Worm (Caenorhabditis elegans) whole organism, L4 larva: ENCODE results near the gene inf-1.

ENCODE experiments used
- D1046.2 ChIP-seq: fragments of 200-800 bp; sonication (Bioruptor generic); IDR thresholded peaks from 2 replicates; pipeline ENCODE4 v1.3.6; 2022; ENCODE audit warnings: missing genetic modification characterization, missing compliant biosample characterization
- F10B5.3 ChIP-seq: sonication (generic microtip); optimal IDR thresholded peaks from 2 replicates; lab custom pipeline; 2016; ENCODE audit warnings: mild to moderate bottlenecking, missing genetic modification characterization, missing compliant biosample characterization
- F49E8.2 ChIP-seq: sonication (generic microtip); optimal IDR thresholded peaks from 2 replicates; lab custom pipeline; 2016; ENCODE audit warnings: missing compliant biosample characterization, mild to moderate bottlenecking, missing genetic modification characterization, borderline replicate concordance
- R02D3.7 ChIP-seq: fragments of 150-350 bp; sonication (generic microtip); optimal IDR thresholded peaks from 3 replicates; lab custom pipeline; 2014; ENCODE audit warnings: missing biosample characterization, missing genetic modification characterization
- T20F7.1 ChIP-seq: fragments of 200-800 bp; sonication (Bioruptor generic); optimal IDR thresholded peaks from 2 replicates; lab custom pipeline; 2018; ENCODE audit warnings: mild to moderate bottlenecking, missing genetic modification characterization, missing compliant biosample characterization
- T26A8.4 ChIP-seq: fragments of 200-800 bp; sonication (Bioruptor generic); IDR thresholded peaks from 2 replicates; pipeline ENCODE4 v1.3.6; 2022; ENCODE audit warnings: missing genetic modification characterization, missing compliant biosample characterization
- Y75B8A.6 ChIP-seq: fragments of 200-800 bp; sonication (Bioruptor generic); IDR thresholded peaks from 2 replicates; pipeline ENCODE4 v1.3.6; 2022; ENCODE audit warnings: missing genetic modification reagents, missing genetic modification characterization, missing compliant biosample characterization
- ZK546.5 ChIP-seq, 2 experiments: sonication (generic microtip); optimal IDR thresholded peaks; 2 replicates each; lab custom pipeline; 2017; ENCODE audit warnings: missing biosample characterization in 2 of 2, missing genetic modification characterization in 2 of 2
- aha-1 ChIP-seq: fragments of 150-350 bp; peaks from one replicate; lab custom pipeline; 2014; ENCODE audit warnings: missing biosample characterization, missing genetic modification characterization
- aly-2 ChIP-seq: sonication (generic microtip); optimal IDR thresholded peaks from 2 replicates; lab custom pipeline; 2018; ENCODE audit warnings: missing biosample characterization, missing genetic modification characterization
- arid-1 ChIP-seq: fragments of 200-800 bp; sonication (Bioruptor generic); conservative IDR thresholded peaks from 2 replicates; pipeline ENCODE4 v1.3.6; 2022; ENCODE audit warnings: missing genetic modification reagents, missing genetic modification characterization, missing compliant biosample characterization
- ceh-82 ChIP-seq: sonication (generic microtip); optimal IDR thresholded peaks from 2 replicates; lab custom pipeline; 2017; ENCODE audit warnings: missing biosample characterization, missing genetic modification characterization
- daf-12 ChIP-seq: fragments of 150-350 bp; optimal IDR thresholded peaks from 2 replicates; lab custom pipeline; 2014; ENCODE audit warnings: missing biosample characterization, missing genetic modification reagents, missing genetic modification characterization
- daf-8 ChIP-seq: fragments of 200-800 bp; sonication (Bioruptor generic); IDR thresholded peaks from 2 replicates; pipeline ENCODE4 v1.3.6; 2022; ENCODE audit warnings: missing genetic modification characterization, missing compliant biosample characterization
- dmd-6 ChIP-seq: fragments of 200-800 bp; sonication (Bioruptor generic); IDR thresholded peaks from 2 replicates; pipeline ENCODE4 v1.3.6; 2022; ENCODE audit warnings: missing genetic modification reagents, missing genetic modification characterization, missing compliant biosample characterization
- egl-27 ChIP-seq: sonication (generic microtip); optimal IDR thresholded peaks from 3 replicates; lab custom pipeline; 2017; ENCODE audit warnings: missing biosample characterization, missing genetic modification reagents, missing genetic modification characterization
- egl-43 ChIP-seq: fragments of 200-800 bp; sonication (Bioruptor generic); IDR thresholded peaks from 2 replicates; pipeline ENCODE4 v1.3.6; 2022; ENCODE audit warnings: missing genetic modification reagents, missing genetic modification characterization, missing compliant biosample characterization
- fkh-10 ChIP-seq: fragments of 150-350 bp; optimal IDR thresholded peaks from 2 replicates; lab custom pipeline; 2014; ENCODE audit warnings: missing biosample characterization, missing genetic modification reagents, missing genetic modification characterization
- hlh-11 ChIP-seq: fragments of 200-800 bp; sonication (Bioruptor generic); optimal IDR thresholded peaks from 2 replicates; lab custom pipeline; 2018; ENCODE audit warnings: mild to moderate bottlenecking, missing genetic modification characterization, missing compliant biosample characterization
- hlh-30 ChIP-seq: sonication (generic microtip); optimal IDR thresholded peaks from 2 replicates; lab custom pipeline; 2017; ENCODE audit warnings: antibody characterized with exemption, mild to moderate bottlenecking, missing genetic modification characterization, missing compliant biosample characterization; ENCODE audit not compliant: insufficient read depth
- jun-1 ChIP-seq: fragments of 150-350 bp; optimal IDR thresholded peaks from 2 replicates; lab custom pipeline; 2014; ENCODE audit warnings: missing biosample characterization, missing genetic modification reagents, missing genetic modification characterization
- lim-7 ChIP-seq: fragments of 200-800 bp; sonication (Bioruptor generic); IDR thresholded peaks from 2 replicates; pipeline ENCODE4 v1.3.6; 2022; ENCODE audit warnings: missing genetic modification characterization, missing compliant biosample characterization
- lin-1 ChIP-seq: fragments of 200-800 bp; sonication (Bioruptor generic); IDR thresholded peaks from 2 replicates; pipeline ENCODE4 v1.3.6; 2022; ENCODE audit warnings: missing genetic modification reagents, missing genetic modification characterization, missing compliant biosample characterization
- lin-13 ChIP-seq: fragments of 150-350 bp; optimal IDR thresholded peaks from 2 replicates; lab custom pipeline; 2014; ENCODE audit warnings: missing biosample characterization, missing genetic modification reagents, missing genetic modification characterization
- lin-15B ChIP-seq: fragments of 150-350 bp; sonication (generic microtip); optimal IDR thresholded peaks from 3 replicates; lab custom pipeline; 2014; ENCODE audit warnings: missing biosample characterization, missing genetic modification characterization
- lin-38 ChIP-seq: fragments of 200-800 bp; sonication (Bioruptor generic); IDR thresholded peaks from 2 replicates; pipeline ENCODE4 v1.3.6; 2022; ENCODE audit warnings: missing genetic modification reagents, missing genetic modification characterization, missing compliant biosample characterization
- lsy-2 ChIP-seq, 2 experiments: fragments of 150-350 bp in 1 of 2; sonication (generic microtip) in 1 of 2; optimal IDR thresholded peaks; 2 replicates each; lab custom pipeline; 2014 to 2017; ENCODE audit warnings: missing biosample characterization in 2 of 2, missing genetic modification characterization in 2 of 2
- mdl-1 ChIP-seq, 2 experiments: fragments of 150-350 bp in 1 of 2; sonication (generic microtip) in 1 of 2; optimal IDR thresholded peaks; 2 replicates each; lab custom pipeline; 2014 to 2017; ENCODE audit warnings: missing biosample characterization in 2 of 2, missing genetic modification characterization in 2 of 2
- mdt-29 ChIP-seq: fragments of 200-800 bp; sonication (Bioruptor generic); IDR thresholded peaks from 2 replicates; pipeline ENCODE4 v1.3.6; 2022; ENCODE audit warnings: missing genetic modification reagents, missing genetic modification characterization, missing compliant biosample characterization
- mxl-2 ChIP-seq: fragments of 200-800 bp; sonication (Bioruptor generic); conservative IDR thresholded peaks from 2 replicates; pipeline ENCODE4 v1.3.6; 2022; ENCODE audit warnings: missing genetic modification reagents, missing genetic modification characterization, missing compliant biosample characterization
- nhr-10 ChIP-seq: fragments of 150-350 bp; optimal IDR thresholded peaks from 2 replicates; lab custom pipeline; 2014; ENCODE audit warnings: missing biosample characterization, missing genetic modification characterization
- nhr-102 ChIP-seq: sonication (generic microtip); optimal IDR thresholded peaks from 2 replicates; lab custom pipeline; 2016; ENCODE audit warnings: mild to moderate bottlenecking, missing genetic modification characterization, moderate library complexity, missing compliant biosample characterization
- nhr-111 ChIP-seq: fragments of 200-800 bp; sonication (Bioruptor generic); optimal IDR thresholded peaks from 2 replicates; lab custom pipeline; 2018; ENCODE audit warnings: mild to moderate bottlenecking, missing genetic modification characterization, missing compliant biosample characterization
- nhr-237 ChIP-seq: sonication (generic microtip); optimal IDR thresholded peaks from 2 replicates; lab custom pipeline; 2017; ENCODE audit warnings: missing biosample characterization, missing genetic modification characterization
- nhr-42 ChIP-seq: fragments of 200-800 bp; sonication (Bioruptor generic); IDR thresholded peaks from 2 replicates; pipeline ENCODE4 v1.3.6; 2022; ENCODE audit warnings: missing genetic modification characterization, missing compliant biosample characterization
- nhr-48 ChIP-seq: sonication (generic microtip); optimal IDR thresholded peaks from 2 replicates; lab custom pipeline; 2016; ENCODE audit warnings: mild to moderate bottlenecking, missing genetic modification characterization, missing compliant biosample characterization
- nhr-76 ChIP-seq: fragments of 150-350 bp; optimal IDR thresholded peaks from 2 replicates; lab custom pipeline; 2014; ENCODE audit warnings: missing biosample characterization, missing genetic modification characterization
- nhr-77 ChIP-seq: fragments of 150-350 bp; optimal IDR thresholded peaks from 2 replicates; lab custom pipeline; 2014; ENCODE audit warnings: missing biosample characterization, missing genetic modification characterization
- pha-4 ChIP-seq, 2 experiments: fragments of 150-350 bp in 1 of 2; fragments of 200-800 bp in 1 of 2; sonication (Bioruptor generic) in 1 of 2; IDR thresholded peaks in 1 of 2; optimal IDR thresholded peaks in 1 of 2; 2 replicates each; pipeline versions ENCODE4 v1.3.6 to Lab custom; 2014 to 2022; ENCODE audit warnings: missing genetic modification characterization in 2 of 2, missing genetic modification reagents in 2 of 2, missing biosample characterization in 1 of 2, missing compliant biosample characterization in 1 of 2
- rbr-2 ChIP-seq: sonication (generic microtip); optimal IDR thresholded peaks from 2 replicates; lab custom pipeline; 2016; ENCODE audit warnings: missing genotype, missing genetic modification characterization, missing compliant biosample characterization
- sdz-12 ChIP-seq: fragments of 200-800 bp; sonication (Bioruptor generic); optimal IDR thresholded peaks from 2 replicates; lab custom pipeline; 2018; ENCODE audit warnings: mild to moderate bottlenecking, missing genetic modification characterization, missing compliant biosample characterization
- skn-1 ChIP-seq: fragments of 150-350 bp; optimal IDR thresholded peaks from 2 replicates; lab custom pipeline; 2014; ENCODE audit warnings: missing biosample characterization, missing genetic modification characterization
- snpc-1.2 ChIP-seq: fragments of 200-800 bp; sonication (Bioruptor generic); IDR thresholded peaks from 2 replicates; pipeline ENCODE4 v1.3.6; 2022; ENCODE audit warnings: missing genetic modification reagents, missing genetic modification characterization, missing compliant biosample characterization
- spr-1 ChIP-seq: sonication (generic microtip); optimal IDR thresholded peaks from 2 replicates; lab custom pipeline; 2016; ENCODE audit warnings: mild to moderate bottlenecking, missing genetic modification characterization, missing compliant biosample characterization
- spr-3 ChIP-seq: fragments of 200-800 bp; sonication (Bioruptor generic); optimal IDR thresholded peaks from 2 replicates; lab custom pipeline; 2018; ENCODE audit warnings: mild to moderate bottlenecking, missing genetic modification characterization, missing compliant biosample characterization
- tra-1 ChIP-seq: fragments of 200-800 bp; sonication (Bioruptor generic); IDR thresholded peaks from 2 replicates; pipeline ENCODE4 v1.3.6; 2022; ENCODE audit warnings: missing genetic modification reagents, missing genetic modification characterization, missing compliant biosample characterization
- unc-130 ChIP-seq: sonication (generic microtip); optimal IDR thresholded peaks from 2 replicates; lab custom pipeline; 2016; ENCODE audit warnings: missing genetic modification reagents, missing genetic modification characterization, missing compliant biosample characterization
- zag-1 ChIP-seq: fragments of 150-350 bp; optimal IDR thresholded peaks from 2 replicates; lab custom pipeline; 2014; ENCODE audit warnings: missing biosample characterization, missing genetic modification characterization
- zfp-2 ChIP-seq: sonication (generic microtip); optimal IDR thresholded peaks from 2 replicates; lab custom pipeline; 2016; ENCODE audit warnings: mild to moderate bottlenecking, missing genetic modification characterization, missing compliant biosample characterization
- zfp-3 ChIP-seq: fragments of 200-800 bp; sonication (Bioruptor generic); conservative IDR thresholded peaks from 2 replicates; pipeline ENCODE4 v1.3.6; 2022; ENCODE audit warnings: missing genetic modification reagents, missing genetic modification characterization, missing compliant biosample characterization
- ztf-11 ChIP-seq: fragments of 150-350 bp; optimal IDR thresholded peaks from 2 replicates; lab custom pipeline; 2014; ENCODE audit warnings: missing biosample characterization, missing genetic modification characterization
- ztf-7 ChIP-seq: fragments of 150-350 bp; optimal IDR thresholded peaks from 2 replicates; lab custom pipeline; 2014; ENCODE audit warnings: missing biosample characterization, missing genetic modification characterization

inf-1 gene

DNA sequence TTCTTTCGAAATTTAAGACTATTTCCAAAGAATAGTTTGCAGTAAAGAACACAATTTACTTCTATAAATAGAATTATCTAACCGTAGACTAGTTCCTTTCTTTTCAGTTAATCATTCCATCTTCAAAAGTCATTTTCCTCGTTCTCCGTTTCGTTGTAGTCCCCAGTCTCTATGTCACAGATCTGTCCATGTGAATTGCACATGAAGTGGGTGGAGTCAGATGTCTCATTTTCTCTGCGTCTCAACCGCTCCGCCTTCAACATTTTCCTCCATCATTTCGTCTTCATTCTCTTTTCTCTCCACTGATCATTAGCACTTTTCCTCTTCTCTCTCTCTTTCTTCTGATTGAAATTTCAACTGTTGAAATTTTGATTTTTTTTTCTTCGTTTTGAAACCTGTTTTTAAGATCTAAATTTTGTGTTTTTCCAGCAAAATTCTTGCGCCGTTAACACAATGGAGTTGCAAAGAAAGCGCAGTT lies 32.3 kb upstream of the inf-1 start, which contains the start of gene T07E3.4 (continued):
- TF ChIP-seq daf-12 (tag; lab: Kevin White, UChicago), result no peak
- peak; percentile 54 for TF ChIP-seq rbr-2 (tag; lab: Kevin White, UChicago)
- TF ChIP-seq spr-3 (GFP tag; lab: Kevin White, UChicago), result no peak
- no peak for TF ChIP-seq aly-2 (tag; lab: Kevin White, UChicago)
- no peak for TF ChIP-seq skn-1 (tag; lab: Kevin White, UChicago)
- no peak for TF ChIP-seq arid-1 (GFP tag; lab: Robert Waterston, UW)
- peak; percentile 23 for TF ChIP-seq nhr-10 (tag; lab: Kevin White, UChicago)
- TF ChIP-seq F10B5.3 (tag; lab: Kevin White, UChicago), result no peak
- TF ChIP-seq D1046.2, result no peak
- TF ChIP-seq hlh-11, result peak; percentile 93
- TF ChIP-seq T26A8.4 (GFP tag; lab: Robert Waterston, UW), result peak; percentile 59
- TF ChIP-seq lin-15B, result no peak
- TF ChIP-seq egl-43 (GFP tag; lab: Robert Waterston, UW), result no peak
- TF ChIP-seq nhr-77 (tag; lab: Kevin White, UChicago), result no peak
- TF ChIP-seq ZK546.5 (tag; optimal IDR thresholded peaks at IDR 0.05; lab: Kevin White, UChicago), result no peak
- no peak for TF ChIP-seq mdt-29
- TF ChIP-seq mdl-1 (tag; optimal IDR thresholded peaks at IDR 0.05; lab: Kevin White, UChicago), result peak; percentile 22 to 72
- peak; percentile 64; the same call in 1 of the 2 replicates for TF ChIP-seq lin-1 (GFP tag; lab: Robert Waterston, UW)
- TF ChIP-seq T20F7.1 (GFP tag; lab: Kevin White, UChicago), result peak; percentile 60
- TF ChIP-seq jun-1 (tag; lab: Kevin White, UChicago), result no peak
- TF ChIP-seq ztf-7 (tag; lab: Kevin White, UChicago), result peak; percentile 48
- TF ChIP-seq R02D3.7 (tag; lab: Kevin White, UChicago), result no peak
- peak; percentile 78 for TF ChIP-seq nhr-48 (tag; lab: Kevin White, UChicago)
- TF ChIP-seq hlh-30 (tag; lab: Kevin White, UChicago), result peak; percentile 91
- TF ChIP-seq F49E8.2 (tag; lab: Kevin White, UChicago), result no peak
- TF ChIP-seq egl-27 (tag; lab: Kevin White, UChicago), result no peak
- TF ChIP-seq aha-1 (tag; lab: Kevin White, UChicago), result peak; percentile 98
- peak; percentile 99 for TF ChIP-seq mxl-2 (GFP tag; lab: Robert Waterston, UW)
- peak; percentile 94 for TF ChIP-seq dmd-6
- TF ChIP-seq ztf-11 (tag; lab: Kevin White, UChicago), result no peak
- TF ChIP-seq lim-7 (GFP tag; lab: Robert Waterston, UW), result no peak
- TF ChIP-seq tra-1, result peak; percentile 32; the same call in 1 of the 2 replicates
- no peak for TF ChIP-seq zfp-3
- no peak for TF ChIP-seq lin-38 (GFP tag; lab: Robert Waterston, UW)
- TF ChIP-seq lsy-2 (tag; optimal IDR thresholded peaks at IDR 0.05; lab: Kevin White, UChicago), result peak; percentile 50 to 84
- TF ChIP-seq Y75B8A.6 (GFP tag; lab: Robert Waterston, UW), result no peak
- 0 out of 2 replicates have a peak, but pooled peaks have one; percentile 30 for TF ChIP-seq pha-4 (GFP tag; IDR thresholded peaks at IDR 0.05; lab: Robert Waterston, UW)
- TF ChIP-seq pha-4 (tag; optimal IDR thresholded peaks at IDR 0.05; lab: Kevin White, UChicago), result no peak
- no peak for TF ChIP-seq nhr-76 (tag; lab: Kevin White, UChicago)
- TF ChIP-seq lin-13 (GFP tag; lab: Kevin White, UChicago), result peak; percentile 46
- TF ChIP-seq zag-1, result no peak
- no peak for TF ChIP-seq daf-8
- no peak for TF ChIP-seq nhr-237 (tag; lab: Kevin White, UChicago)
- no peak for TF ChIP-seq ceh-82 (tag; lab: Kevin White, UChicago)
- no peak for TF ChIP-seq snpc-1.2 (GFP tag; lab: Robert Waterston, UW)
- TF ChIP-seq nhr-111 (GFP tag; lab: Kevin White, UChicago), result no peak
- peak; percentile 39 for TF ChIP-seq nhr-102 (tag; lab: Kevin White, UChicago)
- no peak for TF ChIP-seq zfp-2 (tag; lab: Kevin White, UChicago)
- TF ChIP-seq spr-1 (tag; lab: Kevin White, UChicago), result peak; percentile 22
- TF ChIP-seq unc-130, result no peak
- TF ChIP-seq nhr-42 (GFP tag; lab: Robert Waterston, UW), result no peak
- no peak for TF ChIP-seq fkh-10 (GFP tag; lab: Kevin White, UChicago)
- no peak for TF ChIP-seq sdz-12
